Worm (Caenorhabditis elegans): ENCODE data around the gene F45D3.1.

DNA sequence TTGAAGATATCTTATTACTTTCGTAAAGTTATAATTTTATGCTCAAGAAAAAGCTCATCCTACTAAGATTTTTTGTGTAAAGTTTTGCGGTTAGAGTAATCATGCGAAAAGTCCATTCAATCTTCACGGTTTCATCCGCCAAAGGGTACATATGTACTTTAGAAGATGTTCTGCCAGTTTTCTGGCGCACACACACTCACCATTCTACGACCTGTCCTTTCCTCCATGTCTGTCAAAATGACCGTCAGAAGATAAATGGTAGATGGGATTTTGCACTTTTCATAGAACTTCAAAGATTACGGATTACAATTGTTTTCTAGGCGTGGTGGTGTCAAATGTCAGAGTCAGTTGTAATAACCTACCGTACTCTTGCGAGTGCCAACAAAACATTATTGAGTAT is 10.6 kb downstream of the F45D3.1 start:
- no peak for TF ChIP-seq nfya-1 (tag; optimal IDR thresholded peaks at IDR 0.05; ENCODE audit: borderline replicate concordance, insufficient read depth)
- TF ChIP-seq ets-4 (GFP tag; optimal IDR thresholded peaks at IDR 0.05) = no peak
- TF ChIP-seq zfh-2 (GFP tag; conservative IDR thresholded peaks at IDR 0.05) = no peak
- TF ChIP-seq ceh-40 (GFP tag; IDR thresholded peaks at IDR 0.05) = no peak
- no peak for TF ChIP-seq efl-1 (GFP tag; optimal IDR thresholded peaks at IDR 0.05)
- no peak for TF ChIP-seq egl-44 (GFP tag; IDR thresholded peaks at IDR 0.05)

Data from whole organism, young adult.